Fruit fly (Drosophila melanogaster) whole organism, pupa: ENCODE data around the gene CG12581.
"Not testable (repeated sequence)": the region's sequence is repeated elsewhere in the genome, so short reads cannot be mapped to it uniquely, and the experiment has no call there.

Source experiments
- CG15710 ChIP-seq: fragments of 200-800 bp; sonication (Bioruptor generic); optimal IDR thresholded peaks from 2 replicates; lab custom pipeline; 2018; ENCODE audit warnings: missing biosample characterization, mild to moderate bottlenecking, missing genetic modification characterization, moderate library complexity
- CG32121 ChIP-seq: fragments of 200-800 bp; sonication (Bioruptor generic); IDR thresholded peaks from 2 replicates; pipeline ENCODE4 v1.3.6; 2022; ENCODE audit warnings: missing biosample characterization, missing genetic modification characterization
- CG4496 ChIP-seq: fragments of 200-800 bp; sonication (Bioruptor generic); IDR thresholded peaks from 3 replicates; pipeline ENCODE4 v1.3.6; 2022; ENCODE audit warnings: missing biosample characterization, missing genetic modification characterization
- CG8301 ChIP-seq: fragments of 200-800 bp; sonication (Bioruptor generic); optimal IDR thresholded peaks from 2 replicates; lab custom pipeline; 2018; ENCODE audit warnings: missing biosample characterization, mild to moderate bottlenecking, missing genetic modification characterization
- EcR ChIP-seq: fragments of 200-800 bp; sonication (Bioruptor generic); optimal IDR thresholded peaks from 3 replicates; lab custom pipeline; 2019; ENCODE audit warnings: missing biosample characterization, missing genetic modification characterization, mild to moderate bottlenecking, moderate library complexity, missing genetic modification reagents
- Ets98B ChIP-seq: fragments of 200-800 bp; sonication (Bioruptor generic); IDR thresholded peaks from 2 replicates; pipeline ENCODE4 v1.3.6; 2022; ENCODE audit warnings: missing biosample characterization, missing genetic modification characterization
- Pif1A ChIP-seq: fragments of 200-800 bp; sonication (Bioruptor generic); optimal IDR thresholded peaks from 3 replicates; lab custom pipeline; 2016; ENCODE audit warnings: missing biosample characterization, missing genetic modification characterization
- Pif1B ChIP-seq: fragments of 200-800 bp; sonication (Bioruptor generic); optimal IDR thresholded peaks from 3 replicates; lab custom pipeline; 2016; ENCODE audit warnings: missing biosample characterization, missing genetic modification characterization
- Snoo ChIP-seq: fragments of 200-800 bp; sonication (Bioruptor generic); optimal IDR thresholded peaks from 3 replicates; lab custom pipeline; 2017; ENCODE audit warnings: missing biosample characterization, mild to moderate bottlenecking, missing genetic modification characterization, inconsistent platforms
- fd96Ca ChIP-seq: fragments of 200-800 bp; sonication (Bioruptor generic); IDR thresholded peaks from 3 replicates; pipeline ENCODE4 v1.3.6; 2022; ENCODE audit warnings: missing biosample characterization, missing genetic modification characterization
- rn ChIP-seq: fragments of 200-800 bp; sonication (Bioruptor generic); IDR thresholded peaks from 2 replicates; pipeline ENCODE4 v1.3.6; 2022; ENCODE audit warnings: missing biosample characterization, missing genetic modification characterization

dm6 chr3R:4211483-4211882 lies 37.1 kb downstream of the CG12581 start, which contains the start of gene aux:
- TF ChIP-seq CG8301 (tag; lab: Kevin White, UChicago); CG4496 (GFP tag; lab: Robert Waterston, UW); fd96Ca (GFP tag; lab: Robert Waterston, UW); Pif1B (GFP tag; lab: Kevin White, UChicago); EcR (GFP tag; lab: Kevin White, UChicago); Snoo (tag; lab: Kevin White, UChicago); Ets98B; Pif1A (GFP tag; lab: Kevin White, UChicago); CG15710 (tag; lab: Kevin White, UChicago); rn (GFP tag; lab: Robert Waterston, UW); CG32121 (GFP tag; lab: Robert Waterston, UW): not testable (repeated sequence)
